Fruit fly (Drosophila melanogaster): Measurements from ENCODE around the gene hng3.

Gene hng3

DNA sequence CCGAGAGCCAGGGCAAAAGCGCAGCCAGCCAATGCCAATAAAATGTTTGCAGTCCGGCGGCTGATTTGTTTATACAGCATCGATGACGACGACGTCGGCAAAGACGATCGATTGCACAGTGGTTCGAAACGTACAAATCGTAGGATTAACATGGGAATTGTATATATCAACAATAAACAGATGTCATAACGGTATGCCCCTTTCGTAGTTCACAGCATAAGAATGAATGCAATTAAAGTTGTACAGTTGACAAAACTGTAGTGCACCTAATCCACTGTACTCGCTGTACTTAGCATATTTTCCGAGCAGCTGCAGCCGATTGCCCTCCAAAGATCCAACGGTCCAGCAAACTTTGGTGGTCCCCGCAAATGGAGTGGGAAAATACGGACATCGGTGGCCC is 16.1 kb upstream of the hng3 start (continued):
- TF ChIP-seq CG17186 (GFP tag; optimal IDR thresholded peaks at IDR 0.05): peak; percentile 39
- TF ChIP-seq nmo (GFP tag; optimal IDR thresholded peaks at IDR 0.05): peak; percentile 70
- TF ChIP-seq PHDP (tag; optimal IDR thresholded peaks at IDR 0.05): peak; percentile 68
- no peak for TF ChIP-seq unc-4 (GFP tag; IDR thresholded peaks at IDR 0.05; ENCODE audit: partially characterized antibody)
- TF ChIP-seq GATAe (GFP tag; conservative IDR thresholded peaks at IDR 0.05): no peak
- peak; percentile 45 for TF ChIP-seq CG9727 (GFP tag; optimal IDR thresholded peaks at IDR 0.05)
- no peak for TF ChIP-seq TFAM (GFP tag; optimal IDR thresholded peaks at IDR 0.05)
- peak; percentile 37 for TF ChIP-seq Hsf (GFP tag; optimal IDR thresholded peaks at IDR 0.05)

dm6 chr3L:770157-770672 is 14.9 kb upstream of the hng3 start:
- TF ChIP-seq Bdp1 (GFP tag; optimal IDR thresholded peaks at IDR 0.05): peak; percentile 98
- TF ChIP-seq Neu2 (GFP tag; optimal IDR thresholded peaks at IDR 0.05; ENCODE audit: borderline replicate concordance): no peak
- no peak for TF ChIP-seq fd96Cb (tag; optimal IDR thresholded peaks at IDR 0.05)
- peak; percentile 49; the same call in 2 of the 3 replicates for TF ChIP-seq Opbp (GFP tag; IDR thresholded peaks at IDR 0.05; ENCODE audit: partially characterized antibody)
- TF ChIP-seq Hr78 (GFP tag; optimal IDR thresholded peaks at IDR 0.05): peak in 1 of 2 experiments; percentile 69
- TF ChIP-seq D19B (GFP tag; optimal IDR thresholded peaks at IDR 0.05): no peak
- peak; percentile 29; the same call in 1 of the 3 replicates for TF ChIP-seq CG34224 (GFP tag; IDR thresholded peaks at IDR 0.05; ENCODE audit: partially characterized antibody)
- TF ChIP-seq CG42726 (GFP tag; IDR thresholded peaks at IDR 0.05; ENCODE audit: partially characterized antibody): 0 out of 2 replicates have a peak, but pooled peaks have one; percentile 14
- peak; percentile 37; the same call in 1 of the 2 replicates for TF ChIP-seq tna (GFP tag; IDR thresholded peaks at IDR 0.05; ENCODE audit: partially characterized antibody)
- no peak for TF ChIP-seq Optix (GFP tag; IDR thresholded peaks at IDR 0.05)
- TF ChIP-seq Pdp1 (GFP tag; optimal IDR thresholded peaks at IDR 0.05): peak in 1 of 2 experiments; percentile 59
- TF ChIP-seq B-H2 (GFP tag; optimal IDR thresholded peaks at IDR 0.05): no peak
- peak; percentile 43 for TF ChIP-seq Med (GFP tag)
- peak; percentile 1 for TF ChIP-seq sens (GFP tag)
- 0 out of 2 replicates have a peak, but pooled peaks have one; percentile 8 for TF ChIP-seq chm (GFP tag; IDR thresholded peaks at IDR 0.05)
- peak; percentile 39 for TF ChIP-seq amos (GFP tag; IDR thresholded peaks at IDR 0.05; ENCODE audit: partially characterized antibody)
- TF ChIP-seq CG14014 (GFP tag; IDR thresholded peaks at IDR 0.05): no peak
- TF ChIP-seq pum (GFP tag; optimal IDR thresholded peaks at IDR 0.05): no peak
- peak; percentile 26 for TF ChIP-seq Scr (GFP tag; IDR thresholded peaks at IDR 0.05; ENCODE audit: partially characterized antibody)
- peak; percentile 82 for TF ChIP-seq bigmax (GFP tag; optimal IDR thresholded peaks at IDR 0.05)
- no peak for TF ChIP-seq cato (GFP tag; optimal IDR thresholded peaks at IDR 0.05; ENCODE audit: borderline replicate concordance)
- TF ChIP-seq bowl (GFP tag; IDR thresholded peaks at IDR 0.05): 0 out of 2 replicates have a peak, but pooled peaks have one; percentile 11
- TF ChIP-seq Bgb (GFP tag; IDR thresholded peaks at IDR 0.05; ENCODE audit: partially characterized antibody): peak; percentile 14; the same call in 1 of the 2 replicates
- TF ChIP-seq CG1603 (tag; optimal IDR thresholded peaks at IDR 0.05): no peak
- TF ChIP-seq CG8290 (GFP tag; optimal IDR thresholded peaks at IDR 0.05): no peak
- TF ChIP-seq CG8290 (tag; optimal IDR thresholded peaks at IDR 0.05): peak in 1 of 2 experiments; percentile 18
- TF ChIP-seq CG12155 (GFP tag; optimal IDR thresholded peaks at IDR 0.05): no peak
- no peak for TF ChIP-seq CG17359 (tag; optimal IDR thresholded peaks at IDR 0.05)
- TF ChIP-seq CG7839 (tag; optimal IDR thresholded peaks at IDR 0.05): no peak
- TF ChIP-seq ac (GFP tag; optimal IDR thresholded peaks at IDR 0.05): no peak
- no peak for TF ChIP-seq sr (GFP tag; IDR thresholded peaks at IDR 0.05)
- peak; percentile 18; the same call in 1 of the 2 replicates for TF ChIP-seq vvl (GFP tag; IDR thresholded peaks at IDR 0.05)

Data from whole organism, embryonic.